Worm (Caenorhabditis elegans): ENCODE measurements around the gene ipla-7.

- TF ChIP-seq pha-4 (tag; optimal IDR thresholded peaks at IDR 0.05): no peak
- no peak for TF ChIP-seq pax-1 (tag; optimal IDR thresholded peaks at IDR 0.05)
- no peak for TF ChIP-seq ets-4 (tag; optimal IDR thresholded peaks at IDR 0.05)
- no peak for TF ChIP-seq nfya-1 (tag; optimal IDR thresholded peaks at IDR 0.05)
Observed at ce11 chrIV:10110417-10110816, 47.8 kb upstream of the ipla-7 start, which contains the start of gene egl-38.

All from whole organism, late embryonic.